Fruit fly (Drosophila melanogaster) whole organism, embryonic: ENCODE measurements around the gene teq.

Source experiments
- CG10543 ChIP-seq: fragments of 200-800 bp; sonication (Bioruptor generic); optimal IDR thresholded peaks from 3 replicates; lab custom pipeline; 2017; ENCODE audit warnings: missing biosample characterization, mild to moderate bottlenecking, missing genetic modification characterization, moderate library complexity
- CG11093 ChIP-seq: fragments of 200-800 bp; sonication (Bioruptor generic); IDR thresholded peaks from 3 replicates; pipeline ENCODE4 v1.3.6; 2022; ENCODE audit warnings: missing biosample characterization, missing genetic modification characterization
- CG13287 ChIP-seq: fragments of 200-800 bp; sonication (Bioruptor generic); IDR thresholded peaks from 2 replicates; pipeline ENCODE4 v1.3.6; 2022; ENCODE audit warnings: missing biosample characterization, missing genetic modification characterization; ENCODE audit not compliant: partially characterized antibody
- CG14014 ChIP-seq: fragments of 200-800 bp; sonication (Bioruptor generic); IDR thresholded peaks from 2 replicates; pipeline ENCODE4 v1.3.6; 2022; ENCODE audit warnings: missing biosample characterization, missing genetic modification characterization
- CG14441 ChIP-seq: fragments of 200-800 bp; sonication (Bioruptor generic); IDR thresholded peaks from 2 replicates; pipeline ENCODE4 v1.3.6; 2022; ENCODE audit warnings: missing biosample characterization, missing genetic modification characterization
- CG14667 ChIP-seq: fragments of 200-800 bp; sonication (Bioruptor generic); IDR thresholded peaks from 2 replicates; pipeline ENCODE4 v1.3.6; 2022; ENCODE audit warnings: missing biosample characterization, missing genetic modification characterization
- CG17328 ChIP-seq: fragments of 200-800 bp; sonication (Bioruptor generic); IDR thresholded peaks from 2 replicates; pipeline ENCODE4 v1.3.6; 2022; ENCODE audit warnings: missing biosample characterization, missing genetic modification characterization
- CG17359 ChIP-seq: fragments of 200-800 bp; sonication (Bioruptor generic); optimal IDR thresholded peaks from 3 replicates; lab custom pipeline; 2018; ENCODE audit warnings: missing biosample characterization, mild to moderate bottlenecking, missing genetic modification characterization, moderate library complexity
- CG17361 ChIP-seq: fragments of 200-800 bp; sonication (Bioruptor generic); IDR thresholded peaks from 3 replicates; pipeline ENCODE4 v1.3.6; 2022; ENCODE audit warnings: missing biosample characterization, missing genetic modification characterization
- CG33557 ChIP-seq: fragments of 200-800 bp; sonication (Bioruptor generic); optimal IDR thresholded peaks from 2 replicates; lab custom pipeline; 2019; ENCODE audit warnings: missing biosample characterization, mild to moderate bottlenecking, missing genetic modification characterization, moderate library complexity
- CG42726 ChIP-seq: fragments of 200-800 bp; sonication (Bioruptor generic); IDR thresholded peaks from 2 replicates; pipeline ENCODE4 v1.3.6; 2022; ENCODE audit warnings: missing biosample characterization, missing genetic modification characterization; ENCODE audit not compliant: partially characterized antibody
- CG4282 ChIP-seq: fragments of 200-800 bp; sonication (Bioruptor generic); optimal IDR thresholded peaks from 2 replicates; lab custom pipeline; 2016; ENCODE audit warnings: missing biosample characterization, missing genetic modification characterization
- CG4360 ChIP-seq: fragments of 200-800 bp; sonication (Bioruptor generic); IDR thresholded peaks from 2 replicates; pipeline ENCODE4 v1.3.6; 2022; ENCODE audit warnings: missing biosample characterization, missing genetic modification characterization
- CG4404 ChIP-seq: fragments of 200-800 bp; sonication (Bioruptor generic); IDR thresholded peaks from 2 replicates; pipeline ENCODE4 v1.3.6; 2022; ENCODE audit warnings: missing biosample characterization, missing genetic modification characterization
- CG5245 ChIP-seq: fragments of 200-800 bp; sonication (Bioruptor generic); optimal IDR thresholded peaks from 3 replicates; lab custom pipeline; 2016; ENCODE audit warnings: missing biosample characterization, missing genetic modification characterization
- CG6791 ChIP-seq: fragments of 200-800 bp; sonication (Bioruptor generic); IDR thresholded peaks from 3 replicates; pipeline ENCODE4 v1.3.6; 2022; ENCODE audit warnings: missing biosample characterization, missing genetic modification characterization; ENCODE audit not compliant: partially characterized antibody
- CG7928 ChIP-seq: fragments of 200-800 bp; sonication (Bioruptor generic); optimal IDR thresholded peaks from 2 replicates; lab custom pipeline; 2017; ENCODE audit warnings: missing biosample characterization, mild to moderate bottlenecking, missing genetic modification characterization
- CG8281 ChIP-seq: fragments of 200-800 bp; sonication (Bioruptor generic); optimal IDR thresholded peaks from 2 replicates; lab custom pipeline; 2018; ENCODE audit warnings: missing biosample characterization, mild to moderate bottlenecking, missing genetic modification characterization, moderate library complexity
- CG8290 ChIP-seq, 3 experiments: fragments of 200-800 bp; sonication (Bioruptor generic); optimal IDR thresholded peaks; 2 replicates each; lab custom pipeline; 2016 to 2019; ENCODE audit warnings: missing biosample characterization in 3 of 3, missing genetic modification characterization in 3 of 3, mild to moderate bottlenecking in 2 of 3, moderate library complexity in 1 of 3
- E2f1 ChIP-seq: fragments of 200-800 bp; sonication (Bioruptor generic); IDR thresholded peaks from 2 replicates; pipeline ENCODE4 v1.3.6; 2022; ENCODE audit warnings: missing biosample characterization, missing genetic modification characterization
- Ets65A ChIP-seq: fragments of 200-800 bp; sonication (Bioruptor generic); peaks from one replicate; lab custom pipeline; 2016; ENCODE audit warnings: missing biosample characterization, missing genetic modification characterization
- Ets97D ChIP-seq: fragments of 200-800 bp; sonication (Bioruptor generic); optimal IDR thresholded peaks from 3 replicates; lab custom pipeline; 2016; ENCODE audit warnings: missing biosample characterization, missing genetic modification characterization
- NC2β ChIP-seq: fragments of 200-800 bp; sonication (Bioruptor generic); optimal IDR thresholded peaks from 2 replicates; lab custom pipeline; 2016; ENCODE audit warnings: missing biosample characterization, missing genetic modification characterization
- Nf-YC ChIP-seq: fragments of 200-800 bp; optimal IDR thresholded peaks from 3 replicates; lab custom pipeline; 2019; ENCODE audit warnings: missing biosample characterization, mild to moderate bottlenecking, missing genetic modification characterization, moderate library complexity
- Oaz ChIP-seq: fragments of 200-800 bp; sonication (Bioruptor generic); IDR thresholded peaks from 2 replicates; pipeline ENCODE4 v1.3.6; 2022; ENCODE audit warnings: missing biosample characterization, missing genetic modification characterization
- Sry-δ ChIP-seq: fragments of 200-800 bp; sonication (Bioruptor generic); optimal IDR thresholded peaks from 2 replicates; lab custom pipeline; 2016; ENCODE audit warnings: missing biosample characterization, missing genetic modification characterization
- Stat92E ChIP-seq, 3 experiments: fragments of >200 bp in 2 of 3; fragments of 200-800 bp in 1 of 3; sonication (Bioruptor generic) in 1 of 3; optimal IDR thresholded peaks; 2 replicates each; lab custom pipeline; 2017 to 2019; ENCODE audit warnings: missing biosample characterization in 3 of 3, missing genetic modification characterization in 3 of 3, mild to moderate bottlenecking in 1 of 3, moderate library complexity in 1 of 3
- Usf ChIP-seq: fragments of 200-800 bp; sonication (Bioruptor generic); optimal IDR thresholded peaks from 2 replicates; lab custom pipeline; 2017; ENCODE audit warnings: missing genotype, missing biosample characterization, missing genetic modification characterization
- Vsx1 ChIP-seq: fragments of 200-800 bp; sonication (Bioruptor generic); optimal IDR thresholded peaks from 2 replicates; lab custom pipeline; 2017; ENCODE audit warnings: missing biosample characterization, mild to moderate bottlenecking, missing genetic modification characterization, missing genetic modification reagents
- ato ChIP-seq: fragments of 200-800 bp; sonication (Bioruptor generic); IDR thresholded peaks from 2 replicates; pipeline ENCODE4 v1.3.6; 2022; ENCODE audit warnings: missing biosample characterization, missing genetic modification characterization; ENCODE audit not compliant: partially characterized antibody
- chif ChIP-seq, 2 experiments: fragments of 200-800 bp; sonication (Bioruptor generic); optimal IDR thresholded peaks; 3 replicates each; lab custom pipeline; 2016; ENCODE audit warnings: missing biosample characterization in 2 of 2, missing genetic modification characterization in 2 of 2
- croc ChIP-seq: fragments of 200-800 bp; sonication (Bioruptor generic); conservative IDR thresholded peaks from 3 replicates; pipeline ENCODE4 v1.3.6; 2022; ENCODE audit warnings: missing biosample characterization, missing genetic modification characterization
- dmrt11E ChIP-seq: fragments of 200-800 bp; sonication (Bioruptor generic); optimal IDR thresholded peaks from 3 replicates; lab custom pipeline; 2018; ENCODE audit warnings: missing biosample characterization, mild to moderate bottlenecking, missing genetic modification characterization, moderate library complexity
- fd3F ChIP-seq: fragments of 200-800 bp; sonication (Bioruptor generic); optimal IDR thresholded peaks from 2 replicates; lab custom pipeline; 2018; ENCODE audit warnings: missing biosample characterization, mild to moderate bottlenecking, missing genetic modification characterization, moderate library complexity
- gce ChIP-seq: fragments of 200-800 bp; sonication (Bioruptor generic); IDR thresholded peaks from 3 replicates; pipeline ENCODE4 v1.3.6; 2022; ENCODE audit warnings: missing biosample characterization, missing genetic modification characterization
- gcm ChIP-seq: fragments of 200-800 bp; sonication (Bioruptor generic); optimal IDR thresholded peaks from 2 replicates; lab custom pipeline; 2019; ENCODE audit warnings: missing biosample characterization, mild to moderate bottlenecking, missing genetic modification characterization, moderate library complexity
- grn ChIP-seq: fragments of 200-800 bp; sonication (Bioruptor generic); optimal IDR thresholded peaks from 3 replicates; lab custom pipeline; 2017; ENCODE audit warnings: missing biosample characterization, missing genetic modification characterization
- hbn ChIP-seq: fragments of 200-800 bp; sonication (Bioruptor generic); IDR thresholded peaks from 2 replicates; pipeline ENCODE4 v1.3.6; 2022; ENCODE audit warnings: missing biosample characterization, missing genetic modification characterization; ENCODE audit not compliant: partially characterized antibody
- inv ChIP-seq: fragments of 200-800 bp; sonication (Bioruptor generic); IDR thresholded peaks from 2 replicates; pipeline ENCODE4 v1.3.6; 2022; ENCODE audit warnings: missing biosample characterization, missing genetic modification characterization; ENCODE audit not compliant: partially characterized antibody
- jumu ChIP-seq: fragments of 200-800 bp; sonication (Bioruptor generic); optimal IDR thresholded peaks from 3 replicates; lab custom pipeline; 2016; ENCODE audit warnings: missing biosample characterization, missing genetic modification characterization
- maf-S ChIP-seq: fragments of 200-800 bp; sonication (Bioruptor generic); optimal IDR thresholded peaks from 2 replicates; lab custom pipeline; 2016; ENCODE audit warnings: missing biosample characterization, missing genetic modification characterization
- p53 ChIP-seq: fragments of 200-800 bp; sonication (Bioruptor generic); optimal IDR thresholded peaks from 2 replicates; lab custom pipeline; 2016; ENCODE audit warnings: missing biosample characterization, missing genetic modification characterization
- pb ChIP-seq: fragments of 200-800 bp; sonication (Bioruptor generic); optimal IDR thresholded peaks from 3 replicates; lab custom pipeline; 2016; ENCODE audit warnings: missing biosample characterization, missing genetic modification characterization
- prd ChIP-seq, 3 experiments: fragments of >200 bp in 2 of 3; fragments of 200-800 bp in 1 of 3; sonication (Bioruptor generic) in 1 of 3; optimal IDR thresholded peaks in 2 of 3; IDR thresholded peaks in 1 of 3; 2 replicates in 2 of 3; 3 replicates in 1 of 3; pipeline versions ENCODE4 v1.3.6 to Lab custom; 2017 to 2022; ENCODE audit warnings: missing biosample characterization in 1 of 3, missing genetic modification characterization in 1 of 3
- slbo ChIP-seq: fragments of 200-800 bp; sonication (Bioruptor generic); IDR thresholded peaks from 2 replicates; pipeline ENCODE4 v1.3.6; 2022; ENCODE audit warnings: missing biosample characterization, missing genetic modification characterization
- stc ChIP-seq: fragments of 200-800 bp; sonication (Bioruptor generic); IDR thresholded peaks from 2 replicates; pipeline ENCODE4 v1.3.6; 2022; ENCODE audit warnings: missing biosample characterization, missing genetic modification characterization
- tio ChIP-seq: fragments of 200-800 bp; sonication (Bioruptor generic); optimal IDR thresholded peaks from 2 replicates; lab custom pipeline; 2017; ENCODE audit warnings: missing biosample characterization, missing genetic modification characterization, inconsistent platforms
- ttk ChIP-seq: fragments of 200-800 bp; sonication (Bioruptor generic); IDR thresholded peaks from 2 replicates; pipeline ENCODE4 v2.1.2; 2022; ENCODE audit warnings: missing biosample characterization, missing genetic modification characterization

teq gene

dm6 chr3L:9127690-9128458, 53.4 kb downstream of the teq start (continued):
- TF ChIP-seq inv (GFP tag; lab: Robert Waterston, UW) (no peak), grn (GFP tag; lab: Kevin White, UChicago) (peak; percentile 10), CG4404 (no peak), gcm (GFP tag; lab: Kevin White, UChicago) (no peak), Sry-δ (GFP tag; lab: Kevin White, UChicago) (peak; percentile 2), tio (GFP tag; lab: Kevin White, UChicago) (peak; percentile 59), Oaz (GFP tag; lab: Robert Waterston, UW) (no peak), gce (GFP tag; lab: Robert Waterston, UW) (no peak), maf-S (GFP tag; lab: Kevin White, UChicago) (peak; percentile 20), dmrt11E (tag; lab: Kevin White, UChicago) (peak; percentile 36), chif (GFP tag; optimal IDR thresholded peaks at IDR 0.05; lab: Kevin White, UChicago) (peak; percentile 40 to 48), Nf-YC (tag; lab: Kevin White, UChicago) (peak; percentile 3), p53 (GFP tag; lab: Kevin White, UChicago) (peak; percentile 27), fd3F (GFP tag; lab: Kevin White, UChicago) (peak; percentile 13), CG4360 (GFP tag; lab: Robert Waterston, UW) (no peak), Ets97D (GFP tag; lab: Kevin White, UChicago) (peak; percentile 23), CG17361 (GFP tag; lab: Robert Waterston, UW) (0 out of 3 replicates have a peak, but pooled peaks have one; percentile 26), Vsx1 (GFP tag; lab: Kevin White, UChicago) (no peak), CG33557 (no peak), CG8281 (tag; lab: Kevin White, UChicago) (peak; percentile 13), E2f1 (GFP tag; lab: Robert Waterston, UW) (peak; percentile 38; the same call in 1 of the 2 replicates), NC2β (GFP tag; lab: Kevin White, UChicago) (peak; percentile 46), prd (optimal IDR thresholded peaks at IDR 0.05; lab: Kevin White, UChicago) (no peak), prd (GFP tag; IDR thresholded peaks at IDR 0.05; lab: Robert Waterston, UW) (peak; percentile 48; the same call in 1 of the 3 replicates), ttk (no peak), jumu (GFP tag; lab: Kevin White, UChicago) (peak; percentile 62), Usf (GFP tag; lab: Kevin White, UChicago) (peak; percentile 31), slbo (GFP tag; lab: Robert Waterston, UW) (peak; percentile 62), CG17328 (GFP tag; lab: Robert Waterston, UW) (no peak), CG4282 (GFP tag; lab: Kevin White, UChicago) (no peak), stc (GFP tag; lab: Robert Waterston, UW) (peak; percentile 53), CG14667 (GFP tag; lab: Robert Waterston, UW) (no peak), CG6791 (GFP tag; lab: Robert Waterston, UW) (no peak), croc (GFP tag; lab: Robert Waterston, UW) (no peak; the same call in 2 of the 3 replicates), CG14014 (GFP tag; lab: Robert Waterston, UW) (peak; percentile 52; the same call in 1 of the 2 replicates), pb (peak; percentile 46), CG10543 (GFP tag; lab: Kevin White, UChicago) (no peak), CG8290 (GFP tag; optimal IDR thresholded peaks at IDR 0.05; lab: Kevin White, UChicago) (no peak), CG8290 (tag; optimal IDR thresholded peaks at IDR 0.05; lab: Kevin White, UChicago) (no peak), Stat92E (GFP tag; optimal IDR thresholded peaks at IDR 0.05; lab: Kevin White, UChicago) (no peak), CG42726 (no peak), CG11093 (GFP tag; lab: Robert Waterston, UW) (no peak), CG5245 (GFP tag; lab: Kevin White, UChicago) (no peak), CG14441 (GFP tag; lab: Robert Waterston, UW) (no peak), CG17359 (tag; lab: Kevin White, UChicago) (peak; percentile 44), Ets65A (peak; percentile 79), hbn (GFP tag; lab: Robert Waterston, UW) (no peak), CG7928 (no peak), ato (GFP tag; lab: Robert Waterston, UW) (no peak), CG13287 (GFP tag; lab: Robert Waterston, UW) (no peak)
